Worm (Caenorhabditis elegans) whole organism, L2 larva: ENCODE results near the gene srbc-60.

Experiments
- alr-1 ChIP-seq: fragments of 150-350 bp; optimal IDR thresholded peaks from 2 replicates; lab custom pipeline; 2014; ENCODE audit warnings: missing biosample characterization, missing genetic modification characterization
- blmp-1 ChIP-seq: sonication (generic microtip); optimal IDR thresholded peaks from 2 replicates; lab custom pipeline; 2017; ENCODE audit warnings: missing genetic modification characterization, mild to moderate bottlenecking, missing compliant biosample characterization, antibody characterized with exemption, moderate library complexity; ENCODE audit not compliant: insufficient read depth
- ceh-82 ChIP-seq: fragments of 150-350 bp; optimal IDR thresholded peaks from 2 replicates; lab custom pipeline; 2014; ENCODE audit warnings: missing biosample characterization, missing genetic modification characterization
- dmd-4 ChIP-seq: sonication (generic microtip); optimal IDR thresholded peaks from 2 replicates; lab custom pipeline; 2017; ENCODE audit warnings: missing biosample characterization, missing genetic modification characterization
- egl-27 ChIP-seq: sonication (generic microtip); optimal IDR thresholded peaks from 3 replicates; lab custom pipeline; 2017; ENCODE audit warnings: missing biosample characterization, missing genetic modification reagents, missing genetic modification characterization
- elt-3 ChIP-seq: sonication (generic microtip); optimal IDR thresholded peaks from 2 replicates; lab custom pipeline; 2017; ENCODE audit warnings: missing biosample characterization, missing genetic modification characterization
- lin-39 ChIP-seq: fragments of 150-350 bp; optimal IDR thresholded peaks from 2 replicates; lab custom pipeline; 2014; ENCODE audit warnings: missing biosample characterization, missing genetic modification reagents, missing genetic modification characterization
- nhr-12 ChIP-seq: fragments of 150-350 bp; optimal IDR thresholded peaks from 2 replicates; lab custom pipeline; 2014; ENCODE audit warnings: missing biosample characterization, missing genetic modification characterization
- nhr-6 ChIP-seq: fragments of 150-350 bp; optimal IDR thresholded peaks from 2 replicates; lab custom pipeline; 2014; ENCODE audit warnings: missing biosample characterization, missing genetic modification characterization
- sma-3 ChIP-seq: sonication (generic microtip); optimal IDR thresholded peaks from 2 replicates; lab custom pipeline; 2016; ENCODE audit warnings: missing genetic modification reagents, missing genetic modification characterization, missing compliant biosample characterization
- unc-39 ChIP-seq: fragments of 150-350 bp; optimal IDR thresholded peaks from 2 replicates; lab custom pipeline; 2014; ENCODE audit warnings: missing biosample characterization, missing genetic modification characterization

DNA sequence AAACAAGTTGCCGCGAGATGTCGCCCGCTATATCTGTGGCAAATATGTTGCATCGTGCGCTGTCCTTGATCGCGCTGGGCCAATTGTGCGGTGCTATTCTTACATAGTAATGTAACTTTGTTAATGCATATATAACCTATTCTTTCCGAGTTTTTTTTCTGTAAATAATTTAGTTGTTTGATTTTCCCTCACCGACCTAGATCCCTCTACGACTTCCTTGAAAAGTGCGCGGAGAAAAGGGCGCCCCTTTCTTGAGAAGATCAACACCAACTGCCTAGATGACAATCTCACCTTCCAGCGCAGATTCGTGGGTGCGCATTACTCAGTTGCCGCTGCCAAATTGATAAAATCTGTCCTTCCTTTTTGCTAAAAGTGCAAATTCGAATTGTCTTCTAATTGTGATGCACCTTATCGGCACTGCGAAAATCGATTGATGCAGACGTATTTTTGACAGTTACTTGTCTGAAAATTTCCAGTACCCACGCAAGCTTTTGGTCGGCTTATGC is 21.5 kb downstream of the srbc-60 start:
- no peak for TF ChIP-seq elt-3
- no peak for TF ChIP-seq dmd-4 (tag; lab: Kevin White, UChicago)
- TF ChIP-seq lin-39 (tag; lab: Kevin White, UChicago): no peak
- no peak for TF ChIP-seq unc-39 (tag; lab: Kevin White, UChicago)
- no peak for TF ChIP-seq alr-1
- TF ChIP-seq nhr-6 (tag; lab: Kevin White, UChicago): no peak
- no peak for TF ChIP-seq ceh-82 (tag; lab: Kevin White, UChicago)
- TF ChIP-seq nhr-12: no peak
- no peak for TF ChIP-seq sma-3 (GFP tag; lab: Kevin White, UChicago)
- TF ChIP-seq egl-27 (tag; lab: Kevin White, UChicago): no peak
- no peak for TF ChIP-seq blmp-1
